Fruit fly (Drosophila melanogaster) whole organism, wandering third instar larva: ENCODE data around the gene CG7646.

ENCODE experiments used
- Abd-B ChIP-seq: fragments of >200 bp; optimal IDR thresholded peaks from 2 replicates; lab custom pipeline; 2017; ENCODE audit warnings: missing biosample characterization, missing genetic modification characterization
- Dfd ChIP-seq: fragments of >200 bp; optimal IDR thresholded peaks from 2 replicates; lab custom pipeline; 2017; ENCODE audit warnings: missing biosample characterization, missing genetic modification characterization
- Hr78 ChIP-seq: fragments of >200 bp; optimal IDR thresholded peaks from 2 replicates; lab custom pipeline; 2017; ENCODE audit warnings: missing biosample characterization, missing genetic modification characterization
- Mio ChIP-seq: sonication (Bioruptor generic); optimal IDR thresholded peaks from 2 replicates; lab custom pipeline; 2016; ENCODE audit warnings: missing biosample characterization, missing genetic modification characterization
- OdsH ChIP-seq: fragments of 200-800 bp; sonication (Bioruptor generic); optimal IDR thresholded peaks from 2 replicates; lab custom pipeline; 2016; ENCODE audit warnings: missing biosample characterization, mild to moderate bottlenecking, missing genetic modification characterization
- Vsx2 ChIP-seq: fragments of 200-300, 225-300 bp; sonication (Bioruptor generic); optimal IDR thresholded peaks from 2 replicates; lab custom pipeline; 2018; ENCODE audit warnings: missing biosample characterization, missing genetic modification characterization; ENCODE audit not compliant: partially characterized antibody
- br ChIP-seq: fragments of 200-800 bp; sonication (Bioruptor generic); optimal IDR thresholded peaks from 2 replicates; lab custom pipeline; 2016; ENCODE audit warnings: missing biosample characterization, missing genetic modification characterization
- dl ChIP-seq, 2 experiments: fragments of 175-275, 200-275 bp in 1 of 2; fragments of 200-275 bp in 1 of 2; sonication (Bioruptor generic); optimal IDR thresholded peaks; lab custom pipeline; 2018; ENCODE audit warnings: mild to moderate bottlenecking in 2 of 2, missing biosample characterization in 2 of 2, missing genetic modification characterization in 2 of 2, moderate library complexity in 2 of 2; ENCODE audit not compliant: partially characterized antibody in 2 of 2, insufficient read depth in 1 of 2
- foxo ChIP-seq, 2 experiments: fragments of 200-800 bp; sonication (Bioruptor generic); optimal IDR thresholded peaks; 2 replicates in 1 of 2; 3 replicates in 1 of 2; lab custom pipeline; 2016 to 2017; ENCODE audit warnings: missing biosample characterization in 2 of 2, missing genetic modification characterization in 2 of 2
- h ChIP-seq: fragments of 200-800 bp; sonication (Bioruptor generic); optimal IDR thresholded peaks from 3 replicates; lab custom pipeline; 2016; ENCODE audit warnings: missing biosample characterization, mild to moderate bottlenecking, missing genetic modification characterization
- lola ChIP-seq: fragments of >200 bp; optimal IDR thresholded peaks from 2 replicates; lab custom pipeline; 2017; ENCODE audit warnings: missing biosample characterization, missing genetic modification characterization
- psq ChIP-seq: fragments of 200-800 bp; sonication (Bioruptor generic); optimal IDR thresholded peaks from 3 replicates; lab custom pipeline; 2017; ENCODE audit warnings: missing biosample characterization, mild to moderate bottlenecking, missing genetic modification characterization, moderate library complexity
- sage ChIP-seq: fragments of 200-800 bp; sonication (Bioruptor generic); optimal IDR thresholded peaks from 2 replicates; lab custom pipeline; 2016; ENCODE audit warnings: missing biosample characterization, mild to moderate bottlenecking, missing genetic modification characterization
- tai ChIP-seq: sonication (Bioruptor generic); optimal IDR thresholded peaks from 2 replicates; lab custom pipeline; 2016; ENCODE audit warnings: missing biosample characterization, missing genetic modification characterization

DNA sequence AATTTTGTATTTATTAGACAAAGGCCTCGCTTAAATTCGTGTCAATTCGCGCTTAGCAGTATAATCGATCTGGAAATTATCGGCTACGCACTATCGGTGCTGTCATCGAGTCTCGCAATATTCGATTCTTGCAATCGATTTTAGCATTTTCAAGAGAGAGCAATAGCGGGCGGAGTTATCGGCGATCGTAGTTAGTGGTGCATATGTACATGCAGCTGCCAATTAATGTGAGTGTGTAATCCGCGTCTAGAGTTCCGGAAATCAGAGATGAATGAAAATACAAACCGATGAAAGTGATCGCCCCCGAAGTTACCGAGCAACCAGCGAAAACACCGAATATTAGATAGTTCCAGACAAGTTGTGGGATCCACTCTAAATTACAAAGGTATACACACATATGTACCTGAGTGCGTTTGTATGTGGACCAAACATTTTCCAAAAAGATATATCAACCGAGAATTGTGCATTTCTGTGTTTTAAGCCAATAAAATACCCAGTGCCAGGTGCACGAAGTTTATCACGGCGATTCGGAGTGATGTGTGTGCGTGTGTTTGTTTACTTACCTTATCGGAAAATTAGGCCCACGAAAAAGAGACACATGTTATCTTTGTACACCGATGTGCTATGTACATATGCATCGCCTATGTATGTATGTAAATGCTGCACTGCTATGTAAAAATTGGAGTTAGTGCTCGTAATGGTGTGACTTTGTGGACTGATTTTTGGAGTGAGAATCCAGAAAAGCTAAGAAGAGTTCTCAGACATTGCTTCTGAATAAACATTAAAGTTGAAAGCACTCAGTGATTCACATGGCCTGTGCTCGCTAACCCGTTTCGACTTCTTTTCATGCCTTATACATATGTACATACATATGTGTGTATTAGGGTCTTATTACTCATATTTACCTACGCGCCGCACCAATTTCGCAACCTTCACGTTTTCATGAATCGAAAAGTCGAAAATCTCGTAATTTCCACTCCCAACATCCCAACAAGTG lies 14.9 kb downstream of the CG7646 start:
- TF ChIP-seq sage (GFP tag; lab: Kevin White, UChicago) (no peak), br (GFP tag; lab: Kevin White, UChicago) (no peak), dl (GFP tag; optimal IDR thresholded peaks at IDR 0.05; lab: Kevin White, UChicago; ENCODE audit: insufficient read depth in 1 of 2, partially characterized antibody in 2 of 2) (no peak), OdsH (GFP tag; lab: Kevin White, UChicago) (no peak), h (GFP tag; lab: Kevin White, UChicago) (no peak), Hr78 (GFP tag; lab: Kevin White, UChicago) (no peak), Mio (GFP tag; lab: Kevin White, UChicago) (no peak), Vsx2 (GFP tag; lab: Kevin White, UChicago) (no peak), Dfd (GFP tag; lab: Kevin White, UChicago) (no peak), tai (peak; percentile 34), lola (GFP tag; lab: Kevin White, UChicago) (no peak), foxo (GFP tag; optimal IDR thresholded peaks at IDR 0.05; lab: Kevin White, UChicago) (no peak), psq (no peak), Abd-B (GFP tag; lab: Kevin White, UChicago) (no peak)
